Fruit fly (Drosophila melanogaster) whole organism, embryonic: ENCODE results near the gene CG15034.

Experiments used
- Antp ChIP-seq: fragments of 200-800 bp; sonication (Bioruptor generic); optimal IDR thresholded peaks from 3 replicates; lab custom pipeline; 2016; ENCODE audit warnings: missing biosample characterization, missing genetic modification characterization
- CG17829 ChIP-seq: fragments of 200-800 bp; optimal IDR thresholded peaks from 2 replicates; lab custom pipeline; 2019; ENCODE audit warnings: missing biosample characterization, mild to moderate bottlenecking, missing genetic modification characterization, moderate library complexity
- CG3995 ChIP-seq: fragments of 200-800 bp; sonication (Bioruptor generic); optimal IDR thresholded peaks from 3 replicates; lab custom pipeline; 2016; ENCODE audit warnings: missing biosample characterization, missing genetic modification characterization
- CG4328 ChIP-seq: fragments of 200-800 bp; sonication (Bioruptor generic); optimal IDR thresholded peaks from 3 replicates; lab custom pipeline; 2017; ENCODE audit warnings: missing biosample characterization, missing genetic modification reagents, missing genetic modification characterization
- CG4820 ChIP-seq: fragments of 200-800 bp; sonication (Bioruptor generic); optimal IDR thresholded peaks from 3 replicates; lab custom pipeline; 2016; ENCODE audit warnings: missing biosample characterization, missing genetic modification characterization
- Dfd ChIP-seq, 2 experiments: fragments of >200 bp; optimal IDR thresholded peaks; 2 replicates each; lab custom pipeline; 2017; ENCODE audit warnings: missing biosample characterization in 2 of 2, missing genetic modification characterization in 2 of 2
- Doc3 ChIP-seq: fragments of 200-800 bp; sonication (Bioruptor generic); IDR thresholded peaks from 3 replicates; pipeline ENCODE4 v1.3.6; 2022; ENCODE audit warnings: missing biosample characterization, missing genetic modification characterization; ENCODE audit not compliant: partially characterized antibody
- Optix ChIP-seq: fragments of 200-800 bp; sonication (Bioruptor generic); IDR thresholded peaks from 3 replicates; pipeline ENCODE4 v1.3.6; 2022; ENCODE audit warnings: missing biosample characterization, missing genetic modification characterization
- kah ChIP-seq: fragments of 200-800 bp; sonication (Bioruptor generic); optimal IDR thresholded peaks from 2 replicates; lab custom pipeline; 2018; ENCODE audit warnings: missing biosample characterization, mild to moderate bottlenecking, missing genetic modification characterization
- kay ChIP-seq: fragments of 200-800 bp; sonication (Bioruptor generic); optimal IDR thresholded peaks from 2 replicates; lab custom pipeline; 2016; ENCODE audit warnings: missing biosample characterization, missing genetic modification characterization
- seq ChIP-seq: fragments of 200-800 bp; sonication (Bioruptor generic); IDR thresholded peaks from 2 replicates; pipeline ENCODE4 v1.3.6; 2022; ENCODE audit warnings: missing biosample characterization, missing genetic modification characterization
- sisA ChIP-seq: fragments of 200-800 bp; sonication (Bioruptor generic); IDR thresholded peaks from 2 replicates; pipeline ENCODE4 v1.3.6; 2022; ENCODE audit warnings: missing biosample characterization, missing genetic modification characterization
- stc ChIP-seq: fragments of 200-800 bp; sonication (Bioruptor generic); IDR thresholded peaks from 2 replicates; pipeline ENCODE4 v1.3.6; 2022; ENCODE audit warnings: missing biosample characterization, missing genetic modification characterization
- trem ChIP-seq: fragments of 200-800 bp; optimal IDR thresholded peaks from 3 replicates; lab custom pipeline; 2019; ENCODE audit warnings: missing biosample characterization, mild to moderate bottlenecking, missing genetic modification characterization, moderate library complexity

dm6 chrX:7302329-7302728 is 45.0 kb downstream of the CG15034 start:
- TF ChIP-seq stc (0 out of 2 replicates have a peak, but pooled peaks have one; percentile 16), CG4328 (no peak), sisA (peak; percentile 45), kah (GFP tag; lab: Kevin White, UChicago) (no peak), Optix (no peak), Doc3 (no peak), CG4820 (GFP tag; lab: Kevin White, UChicago) (peak; percentile 7), kay (GFP tag; lab: Kevin White, UChicago) (no peak), Dfd (GFP tag; optimal IDR thresholded peaks at IDR 0.05; lab: Kevin White, UChicago) (no peak), Antp (GFP tag; lab: Kevin White, UChicago) (no peak), trem (tag; lab: Kevin White, UChicago) (no peak), seq (no peak), CG3995 (no peak), CG17829 (tag; lab: Kevin White, UChicago) (no peak)
